Fruit fly (Drosophila melanogaster) whole organism, embryonic: ENCODE data around the gene Ugt35A1.

Source experiments
- Asciz ChIP-seq: fragments of 200-800 bp; sonication (Bioruptor generic); optimal IDR thresholded peaks from 2 replicates; lab custom pipeline; 2017; ENCODE audit warnings: missing biosample characterization, mild to moderate bottlenecking, missing genetic modification characterization, missing genetic modification reagents
- Atf6 ChIP-seq: fragments of 200-800 bp; sonication (Bioruptor generic); IDR thresholded peaks from 2 replicates; pipeline ENCODE4 v1.3.6; 2022; ENCODE audit warnings: missing biosample characterization, missing genetic modification characterization
- Blimp-1 ChIP-seq: fragments of 200-800 bp; sonication (Bioruptor generic); optimal IDR thresholded peaks from 3 replicates; lab custom pipeline; 2018; ENCODE audit warnings: missing biosample characterization, missing genetic modification characterization, mild to moderate bottlenecking, moderate library complexity, missing genetic modification reagents
- CG10959 ChIP-seq: fragments of 200-800 bp; sonication (Bioruptor generic); IDR thresholded peaks from 2 replicates; pipeline ENCODE4 v1.3.6; 2022; ENCODE audit warnings: missing biosample characterization, missing genetic modification characterization
- CG11456 ChIP-seq: fragments of 200-800 bp; sonication (Bioruptor generic); IDR thresholded peaks from 3 replicates; pipeline ENCODE4 v1.3.6; 2022; ENCODE audit warnings: missing biosample characterization, missing genetic modification characterization
- CG13287 ChIP-seq: fragments of 200-800 bp; sonication (Bioruptor generic); IDR thresholded peaks from 2 replicates; pipeline ENCODE4 v1.3.6; 2022; ENCODE audit warnings: missing biosample characterization, missing genetic modification characterization; ENCODE audit not compliant: partially characterized antibody
- CG14667 ChIP-seq: fragments of 200-800 bp; sonication (Bioruptor generic); IDR thresholded peaks from 2 replicates; pipeline ENCODE4 v1.3.6; 2022; ENCODE audit warnings: missing biosample characterization, missing genetic modification characterization
- CG14710 ChIP-seq: fragments of 200-800 bp; sonication (Bioruptor generic); optimal IDR thresholded peaks from 3 replicates; lab custom pipeline; 2019; ENCODE audit warnings: missing biosample characterization, mild to moderate bottlenecking, missing genetic modification characterization, moderate library complexity
- CG15011 ChIP-seq: fragments of 200-800 bp; sonication (Bioruptor generic); optimal IDR thresholded peaks from 3 replicates; lab custom pipeline; 2018; ENCODE audit warnings: missing biosample characterization, mild to moderate bottlenecking, missing genetic modification characterization
- CG1529 ChIP-seq: fragments of 200-800 bp; sonication (Bioruptor generic); optimal IDR thresholded peaks from 3 replicates; lab custom pipeline; 2018; ENCODE audit warnings: missing biosample characterization, missing genetic modification characterization
- CG3281 ChIP-seq: fragments of 200-800 bp; sonication (Bioruptor generic); optimal IDR thresholded peaks from 3 replicates; lab custom pipeline; 2017; ENCODE audit warnings: missing biosample characterization, mild to moderate bottlenecking, missing genetic modification characterization
- CG3847 ChIP-seq: fragments of 200-800 bp; sonication (Bioruptor generic); IDR thresholded peaks from 2 replicates; pipeline ENCODE4 v1.3.6; 2022; ENCODE audit warnings: missing biosample characterization, missing genetic modification characterization
- CG3995 ChIP-seq: fragments of 200-800 bp; sonication (Bioruptor generic); optimal IDR thresholded peaks from 3 replicates; lab custom pipeline; 2016; ENCODE audit warnings: missing biosample characterization, missing genetic modification characterization
- CG4404 ChIP-seq: fragments of 200-800 bp; sonication (Bioruptor generic); IDR thresholded peaks from 2 replicates; pipeline ENCODE4 v1.3.6; 2022; ENCODE audit warnings: missing biosample characterization, missing genetic modification characterization
- CG6791 ChIP-seq: fragments of 200-800 bp; sonication (Bioruptor generic); IDR thresholded peaks from 3 replicates; pipeline ENCODE4 v1.3.6; 2022; ENCODE audit warnings: missing biosample characterization, missing genetic modification characterization; ENCODE audit not compliant: partially characterized antibody
- CG7556 ChIP-seq: fragments of 200-800 bp; sonication (Bioruptor generic); optimal IDR thresholded peaks from 2 replicates; lab custom pipeline; 2017; ENCODE audit warnings: missing biosample characterization, mild to moderate bottlenecking, missing genetic modification characterization
- CG8359 ChIP-seq: fragments of 200-800 bp; sonication (Bioruptor generic); optimal IDR thresholded peaks from 2 replicates; lab custom pipeline; 2017; ENCODE audit warnings: missing biosample characterization, mild to moderate bottlenecking, missing genetic modification characterization, borderline replicate concordance
- CG8478 ChIP-seq: fragments of >200 bp; optimal IDR thresholded peaks from 2 replicates; lab custom pipeline; 2018
- Camta ChIP-seq: fragments of 200-800 bp; sonication (Bioruptor generic); optimal IDR thresholded peaks from 2 replicates; lab custom pipeline; 2016; ENCODE audit warnings: missing biosample characterization, missing genetic modification characterization
- Dad ChIP-seq: fragments of 200-800 bp; sonication (Bioruptor generic); optimal IDR thresholded peaks from 3 replicates; lab custom pipeline; 2016; ENCODE audit warnings: missing biosample characterization, missing genetic modification characterization
- Dfd ChIP-seq, 2 experiments: fragments of >200 bp; optimal IDR thresholded peaks; 2 replicates each; lab custom pipeline; 2017; ENCODE audit warnings: missing biosample characterization in 2 of 2, missing genetic modification characterization in 2 of 2
- HLH3B ChIP-seq: fragments of 200-800 bp; sonication (Bioruptor generic); IDR thresholded peaks from 2 replicates; pipeline ENCODE4 v1.3.6; 2022; ENCODE audit warnings: missing biosample characterization, missing genetic modification characterization
- Hsf ChIP-seq: fragments of 200-800 bp; sonication (Bioruptor generic); optimal IDR thresholded peaks from 3 replicates; lab custom pipeline; 2016; ENCODE audit warnings: missing biosample characterization, missing genetic modification characterization
- Med ChIP-seq: fragments of 200-800 bp; sonication (Bioruptor generic); peaks from one replicate; lab custom pipeline; 2016; ENCODE audit warnings: missing biosample characterization, missing genetic modification characterization, mild to moderate bottlenecking, inconsistent platforms, moderate library complexity
- Ravus ChIP-seq: fragments of 200-800 bp; sonication (Bioruptor generic); IDR thresholded peaks from 2 replicates; pipeline ENCODE4 v1.3.6; 2022; ENCODE audit warnings: missing biosample characterization, missing genetic modification characterization
- Rfx ChIP-seq: fragments of 200-800 bp; sonication (Bioruptor generic); IDR thresholded peaks from 2 replicates; pipeline ENCODE4 v1.3.6; 2022; ENCODE audit warnings: missing biosample characterization, missing genetic modification characterization
- Rx ChIP-seq: fragments of 200-800 bp; sonication (Bioruptor generic); IDR thresholded peaks from 2 replicates; pipeline ENCODE4 v1.3.6; 2022; ENCODE audit warnings: missing biosample characterization, missing genetic modification characterization
- Vsx1 ChIP-seq: fragments of 200-800 bp; sonication (Bioruptor generic); optimal IDR thresholded peaks from 2 replicates; lab custom pipeline; 2017; ENCODE audit warnings: missing biosample characterization, mild to moderate bottlenecking, missing genetic modification characterization, missing genetic modification reagents
- amos ChIP-seq: fragments of 200-800 bp; sonication (Bioruptor generic); IDR thresholded peaks from 2 replicates; pipeline ENCODE4 v1.3.6; 2022; ENCODE audit warnings: missing biosample characterization, missing genetic modification characterization; ENCODE audit not compliant: partially characterized antibody
- aop ChIP-seq: fragments of 200-800 bp; sonication (Bioruptor generic); IDR thresholded peaks from 2 replicates; pipeline ENCODE4 v1.3.6; 2022; ENCODE audit warnings: missing biosample characterization, missing genetic modification characterization
- cato ChIP-seq: fragments of 200-800 bp; sonication (Bioruptor generic); optimal IDR thresholded peaks from 2 replicates; lab custom pipeline; 2016; ENCODE audit warnings: missing biosample characterization, missing genetic modification characterization, borderline replicate concordance
- crol ChIP-seq: fragments of 200-800 bp; sonication (Bioruptor generic); IDR thresholded peaks from 2 replicates; pipeline ENCODE4 v1.3.6; 2022; ENCODE audit warnings: missing biosample characterization, missing genetic modification characterization
- dmrt99B ChIP-seq: fragments of 200-800 bp; sonication (Bioruptor generic); optimal IDR thresholded peaks from 2 replicates; lab custom pipeline; 2018; ENCODE audit warnings: missing biosample characterization, mild to moderate bottlenecking, missing genetic modification characterization, moderate library complexity
- dpn ChIP-seq, 2 experiments: fragments of 200-800 bp; sonication (Bioruptor generic); optimal IDR thresholded peaks; 3 replicates each; lab custom pipeline; 2016; ENCODE audit warnings: missing biosample characterization in 2 of 2, missing genetic modification characterization in 2 of 2
- emc ChIP-seq: fragments of 200-800 bp; sonication (Bioruptor generic); optimal IDR thresholded peaks from 2 replicates; lab custom pipeline; 2016; ENCODE audit warnings: missing biosample characterization, missing genetic modification characterization
- ham ChIP-seq: fragments of 200-800 bp; sonication (Bioruptor generic); IDR thresholded peaks from 2 replicates; pipeline ENCODE4 v1.3.6; 2022; ENCODE audit warnings: missing biosample characterization, missing genetic modification characterization
- kay ChIP-seq: fragments of 200-800 bp; sonication (Bioruptor generic); optimal IDR thresholded peaks from 2 replicates; lab custom pipeline; 2016; ENCODE audit warnings: missing biosample characterization, missing genetic modification characterization
- mam ChIP-seq: fragments of 200-800 bp; sonication (Bioruptor generic); optimal IDR thresholded peaks from 3 replicates; lab custom pipeline; 2016; ENCODE audit warnings: missing biosample characterization, missing genetic modification characterization
- mirr ChIP-seq: fragments of 200-800 bp; sonication (Bioruptor generic); optimal IDR thresholded peaks from 3 replicates; lab custom pipeline; 2018; ENCODE audit warnings: missing biosample characterization, mild to moderate bottlenecking, missing genetic modification characterization
- nau ChIP-seq: fragments of 200-800 bp; sonication (Bioruptor generic); optimal IDR thresholded peaks from 3 replicates; lab custom pipeline; 2017; ENCODE audit warnings: missing biosample characterization, mild to moderate bottlenecking, missing genetic modification characterization, missing genetic modification reagents
- pan ChIP-seq, 4 experiments: fragments of >200 bp in 3 of 4; fragments of 200-800 bp in 1 of 4; sonication (Bioruptor generic) in 1 of 4; optimal IDR thresholded peaks in 3 of 4; IDR thresholded peaks in 1 of 4; 2 replicates each; pipeline versions ENCODE4 v1.3.6 to Lab custom; 2017 to 2022; ENCODE audit warnings: missing biosample characterization in 2 of 4, missing genetic modification characterization in 2 of 4, mixed read lengths in 1 of 4
- pnt ChIP-seq: fragments of 200-800 bp; sonication (Bioruptor generic); optimal IDR thresholded peaks from 3 replicates; lab custom pipeline; 2016; ENCODE audit warnings: missing biosample characterization, missing genetic modification characterization
- run ChIP-seq: fragments of 200-800 bp; sonication (Bioruptor generic); optimal IDR thresholded peaks from 3 replicates; lab custom pipeline; 2018; ENCODE audit warnings: missing biosample characterization, mild to moderate bottlenecking, missing genetic modification characterization
- seq ChIP-seq: fragments of 200-800 bp; sonication (Bioruptor generic); IDR thresholded peaks from 2 replicates; pipeline ENCODE4 v1.3.6; 2022; ENCODE audit warnings: missing biosample characterization, missing genetic modification characterization
- sna ChIP-seq: fragments of 200-800 bp; sonication (Bioruptor generic); IDR thresholded peaks from 2 replicates; pipeline ENCODE4 v1.3.6; 2022; ENCODE audit warnings: missing biosample characterization, missing genetic modification characterization; ENCODE audit not compliant: partially characterized antibody
- tgo ChIP-seq: fragments of 200-800 bp; sonication (Bioruptor generic); IDR thresholded peaks from 3 replicates; pipeline ENCODE4 v1.3.6; 2022; ENCODE audit warnings: missing biosample characterization, missing genetic modification characterization
- toy ChIP-seq: fragments of 200-800 bp; sonication (Bioruptor generic); IDR thresholded peaks from 2 replicates; pipeline ENCODE4 v1.3.6; 2022; ENCODE audit warnings: missing biosample characterization, missing genetic modification characterization
- unpg ChIP-seq: fragments of 200-800 bp; sonication (Bioruptor generic); optimal IDR thresholded peaks from 3 replicates; lab custom pipeline; 2018; ENCODE audit warnings: missing biosample characterization, mild to moderate bottlenecking, missing genetic modification characterization, moderate library complexity
- vvl ChIP-seq: fragments of 200-800 bp; sonication (Bioruptor generic); IDR thresholded peaks from 2 replicates; pipeline ENCODE4 v1.3.6; 2022; ENCODE audit warnings: missing biosample characterization, missing genetic modification characterization
- zfh2 ChIP-seq: fragments of 200-800 bp; sonication (Bioruptor generic); optimal IDR thresholded peaks from 2 replicates; lab custom pipeline; 2016; ENCODE audit warnings: missing biosample characterization, missing genetic modification characterization

Ugt35A1 gene

dm6 chr3R:11209801-11210402 lies 37.4 kb upstream of the Ugt35A1 start, which contains the start of the genes SdhC and Tctp (continued):
- TF ChIP-seq CG8478 (no peak), mirr (GFP tag; lab: Kevin White, UChicago) (peak; percentile 27), ham (GFP tag; lab: Robert Waterston, UW) (no peak), crol (GFP tag; lab: Robert Waterston, UW) (no peak), dmrt99B (tag; lab: Kevin White, UChicago) (peak; percentile 9), CG7556 (GFP tag; lab: Kevin White, UChicago) (peak; percentile 33), CG1529 (peak; percentile 6), CG10959 (no peak), CG8359 (GFP tag; lab: Kevin White, UChicago) (no peak), vvl (GFP tag; lab: Robert Waterston, UW) (0 out of 2 replicates have a peak, but pooled peaks have one; percentile 34), CG14667 (no peak), Asciz (GFP tag; lab: Kevin White, UChicago) (no peak), kay (GFP tag; lab: Kevin White, UChicago) (no peak), Camta (GFP tag; lab: Kevin White, UChicago) (peak; percentile 35), pan (optimal IDR thresholded peaks at IDR 0.05; lab: Kevin White, UChicago) (no peak), pan (GFP tag; optimal IDR thresholded peaks at IDR 0.05 in 1 of 2, IDR thresholded peaks at IDR 0.05 in 1 of 2) (peak in 1 of 2 experiments; percentile 29), CG13287 (peak; percentile 63), cato (GFP tag; lab: Kevin White, UChicago) (no peak), Dfd (GFP tag; optimal IDR thresholded peaks at IDR 0.05; lab: Kevin White, UChicago) (no peak), aop (GFP tag; lab: Robert Waterston, UW) (no peak), CG3281 (GFP tag; lab: Kevin White, UChicago) (peak; percentile 5), Rfx (peak; percentile 37), CG14710 (tag; lab: Kevin White, UChicago) (peak; percentile 89), CG3847 (GFP tag; lab: Robert Waterston, UW) (peak; percentile 28; the same call in 1 of the 2 replicates), seq (GFP tag; lab: Robert Waterston, UW) (no peak), CG6791 (GFP tag; lab: Robert Waterston, UW) (peak; percentile 62), nau (no peak), Ravus (GFP tag; lab: Robert Waterston, UW) (no peak), Rx (GFP tag; lab: Robert Waterston, UW) (no peak), pnt (GFP tag; lab: Kevin White, UChicago) (no peak), CG3995 (peak; percentile 45), mam (GFP tag; lab: Kevin White, UChicago) (peak; percentile 47), amos (GFP tag; lab: Robert Waterston, UW) (peak; percentile 49; the same call in 1 of the 2 replicates), CG4404 (GFP tag; lab: Robert Waterston, UW) (no peak), HLH3B (no peak), unpg (peak; percentile 32), Atf6 (GFP tag; lab: Robert Waterston, UW) (no peak), run (tag; lab: Kevin White, UChicago) (peak; percentile 41), sna (GFP tag; lab: Robert Waterston, UW) (0 out of 2 replicates have a peak, but pooled peaks have one; percentile 4), CG11456 (GFP tag; lab: Robert Waterston, UW) (peak; percentile 23; the same call in 2 of the 3 replicates), CG15011 (GFP tag; lab: Kevin White, UChicago) (no peak), Hsf (GFP tag; lab: Kevin White, UChicago) (peak; percentile 64), Dad (peak; percentile 9), Vsx1 (GFP tag; lab: Kevin White, UChicago) (peak; percentile 24), toy (GFP tag; lab: Robert Waterston, UW) (no peak), tgo (GFP tag; lab: Robert Waterston, UW) (no peak), dpn (GFP tag; optimal IDR thresholded peaks at IDR 0.05; lab: Kevin White, UChicago) (peak; percentile 32 to 36), Blimp-1 (GFP tag; lab: Kevin White, UChicago) (peak; percentile 42), zfh2 (GFP tag; lab: Kevin White, UChicago) (peak; percentile 14), Med (GFP tag; lab: Kevin White, UChicago) (peak; percentile 89), emc (GFP tag; lab: Kevin White, UChicago) (no peak)
